Worm (Caenorhabditis elegans) whole organism, L3 larva: Measurements from ENCODE around the gene srw-87.

Experiments
- aly-2 ChIP-seq: fragments of 150-350 bp; optimal IDR thresholded peaks from 2 replicates; lab custom pipeline; 2014; ENCODE audit warnings: missing biosample characterization, missing genetic modification characterization
- egl-27 ChIP-seq: sonication (generic microtip); optimal IDR thresholded peaks from 4 replicates; lab custom pipeline; 2017; ENCODE audit warnings: missing biosample characterization, missing genetic modification reagents, missing genetic modification characterization
- mdl-1 ChIP-seq: fragments of 150-350 bp; optimal IDR thresholded peaks from 2 replicates; lab custom pipeline; 2014; ENCODE audit warnings: missing biosample characterization, missing genetic modification characterization
- nfya-1 ChIP-seq: sonication (generic microtip); optimal IDR thresholded peaks from 2 replicates; lab custom pipeline; 2017; ENCODE audit warnings: missing genetic modification characterization, mild to moderate bottlenecking, missing compliant biosample characterization, antibody characterized with exemption, moderate library complexity; ENCODE audit not compliant: insufficient read depth
- nhr-28 ChIP-seq: fragments of 150-350 bp; optimal IDR thresholded peaks from 2 replicates; lab custom pipeline; 2014; ENCODE audit warnings: missing biosample characterization, missing genetic modification characterization
- nhr-77 ChIP-seq: fragments of 150-350 bp; optimal IDR thresholded peaks from 2 replicates; lab custom pipeline; 2014; ENCODE audit warnings: missing biosample characterization, missing genetic modification characterization
- pha-4 ChIP-seq: fragments of 150-350 bp; optimal IDR thresholded peaks from 2 replicates; lab custom pipeline; 2014; ENCODE audit warnings: missing biosample characterization, missing genetic modification reagents, missing genetic modification characterization
- sea-2 ChIP-seq: fragments of 150-350 bp; sonication (generic microtip); optimal IDR thresholded peaks from 4 replicates; lab custom pipeline; 2014; ENCODE audit warnings: missing biosample characterization, missing genetic modification reagents, missing genetic modification characterization

DNA sequence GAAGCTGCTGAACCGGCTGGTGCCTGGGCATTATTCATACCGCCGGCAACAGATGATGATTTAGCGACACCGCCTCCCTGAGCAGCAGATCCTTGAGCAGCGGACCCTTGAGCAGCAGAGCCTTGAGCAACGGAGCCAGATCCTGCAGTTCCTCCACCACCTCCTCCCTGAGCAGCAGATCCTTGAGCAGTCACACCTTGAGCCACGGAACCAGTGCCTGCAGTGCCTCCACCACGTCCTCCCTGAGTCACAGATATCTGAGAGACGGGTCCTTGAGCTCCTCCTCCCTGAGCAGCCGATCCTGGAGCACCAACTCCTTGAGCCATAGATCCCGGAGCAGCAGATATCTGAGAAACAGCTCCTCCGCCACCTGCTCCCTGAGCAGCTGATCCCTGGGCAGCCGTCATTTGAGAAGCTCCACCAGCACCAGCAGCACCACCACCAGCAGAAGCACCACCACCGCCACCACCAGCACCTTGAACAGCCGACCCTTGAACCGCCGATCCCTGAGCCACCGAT is 40.1 kb downstream of the srw-87 start:
- TF ChIP-seq sea-2 (GFP tag; lab: Kevin White, UChicago) (no peak), nfya-1 (tag; lab: Kevin White, UChicago) (no peak), egl-27 (tag; lab: Kevin White, UChicago) (no peak), nhr-28 (no peak), mdl-1 (no peak), pha-4 (tag; lab: Kevin White, UChicago) (no peak), nhr-77 (tag; lab: Kevin White, UChicago) (no peak), aly-2 (tag; lab: Kevin White, UChicago) (no peak)
